Worm (Caenorhabditis elegans) whole organism, L1 larva: Measurements from ENCODE around the gene Y51A2B.8.
"Not testable (repeated sequence)": the region's sequence is repeated elsewhere in the genome, so short reads cannot be mapped to it uniquely, and the experiment has no call there.

Experiments
- aly-2 ChIP-seq: fragments of 150-350 bp; optimal IDR thresholded peaks from 2 replicates; lab custom pipeline; 2014; ENCODE audit warnings: missing biosample characterization, missing genetic modification characterization
- nhr-90 ChIP-seq: sonication (generic microtip); optimal IDR thresholded peaks from 2 replicates; lab custom pipeline; 2016; ENCODE audit warnings: mild to moderate bottlenecking, missing genetic modification characterization, missing compliant biosample characterization; ENCODE audit not compliant: poor library complexity
- rnt-1 ChIP-seq: sonication (generic microtip); optimal IDR thresholded peaks from 2 replicates; lab custom pipeline; 2016; ENCODE audit warnings: mild to moderate bottlenecking, missing genetic modification characterization, moderate library complexity, missing compliant biosample characterization
- unc-62 ChIP-seq: fragments of 150-350 bp; optimal IDR thresholded peaks from 2 replicates; lab custom pipeline; 2014; ENCODE audit warnings: missing biosample characterization, missing genetic modification reagents, missing genetic modification characterization
- zag-1 ChIP-seq: fragments of 150-350 bp; optimal IDR thresholded peaks from 2 replicates; lab custom pipeline; 2014; ENCODE audit warnings: missing biosample characterization, missing genetic modification characterization
- ztf-11 ChIP-seq, 2 experiments: sonication (generic microtip); optimal IDR thresholded peaks; 2 replicates each; lab custom pipeline; 2016 to 2017; ENCODE audit warnings: missing genetic modification characterization in 2 of 2, missing biosample characterization in 1 of 2, missing compliant biosample characterization in 1 of 2

DNA sequence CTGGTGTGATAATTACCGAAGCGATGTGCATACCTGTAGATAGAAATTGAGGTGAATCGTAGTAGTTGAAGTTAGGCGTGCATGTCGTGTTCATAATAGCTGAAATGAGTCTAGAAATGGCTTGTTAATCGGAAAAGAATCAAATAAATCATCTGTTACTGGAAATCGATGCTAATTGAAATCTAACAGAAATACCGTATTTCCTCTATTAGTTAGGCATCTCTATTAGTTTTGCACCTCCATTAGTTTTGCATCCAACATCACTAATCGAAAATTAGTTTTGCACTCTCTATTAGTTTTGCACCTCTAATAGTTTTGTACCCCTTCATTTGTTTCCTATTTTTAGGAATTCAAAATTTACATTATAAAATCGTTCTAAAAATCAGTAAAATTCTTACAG is 25.8 kb downstream of the Y51A2B.8 start, which contains the start of gene srh-209:
- not testable (repeated sequence) for TF ChIP-seq rnt-1 (tag; lab: Kevin White, UChicago); nhr-90 (tag; lab: Kevin White, UChicago); unc-62 (GFP tag; lab: Kevin White, UChicago); aly-2 (tag; lab: Kevin White, UChicago); zag-1 (tag; lab: Kevin White, UChicago); ztf-11 (tag; optimal IDR thresholded peaks at IDR 0.05; lab: Kevin White, UChicago)
